Fruit fly (Drosophila melanogaster): ENCODE measurements around the gene spn-D.

Gene spn-D

dm6 chr3R:27135692-27136641, 29.5 kb upstream of the spn-D start (continued):
- peak; percentile 17; the same call in 1 of the 3 replicates for TF ChIP-seq dysf (GFP tag; IDR thresholded peaks at IDR 0.05)
- peak; percentile 12 for TF ChIP-seq CG17802 (tag; optimal IDR thresholded peaks at IDR 0.05)
- TF ChIP-seq NC2β (GFP tag; optimal IDR thresholded peaks at IDR 0.05), result peak; percentile 86
- TF ChIP-seq CG17568 (GFP tag; optimal IDR thresholded peaks at IDR 0.05), result peak; percentile 77
- TF ChIP-seq wor (GFP tag; IDR thresholded peaks at IDR 0.05), result no peak
- TF ChIP-seq onecut (GFP tag; IDR thresholded peaks at IDR 0.05), result peak; percentile 73
- TF ChIP-seq zen2 (GFP tag; IDR thresholded peaks at IDR 0.05; ENCODE audit: partially characterized antibody), result no peak
- peak; percentile 69 for TF ChIP-seq CG14710 (tag; optimal IDR thresholded peaks at IDR 0.05)
- peak; percentile 78 for TF ChIP-seq MTF-1 (GFP tag; optimal IDR thresholded peaks at IDR 0.05; ENCODE audit: borderline replicate concordance)
- no peak for TF ChIP-seq pros (GFP tag; optimal IDR thresholded peaks at IDR 0.05)
- TF ChIP-seq CG15011 (GFP tag; optimal IDR thresholded peaks at IDR 0.05), result peak; percentile 71
- peak; percentile 58 for TF ChIP-seq Atf-2 (GFP tag; optimal IDR thresholded peaks at IDR 0.05)
- peak; percentile 22 for TF ChIP-seq CG10565 (GFP tag; optimal IDR thresholded peaks at IDR 0.05)
- TF ChIP-seq sqz (GFP tag; optimal IDR thresholded peaks at IDR 0.05), result peak; percentile 71
- no peak; the same call in 1 of the 2 replicates for TF ChIP-seq Atf6 (GFP tag; IDR thresholded peaks at IDR 0.05)
- TF ChIP-seq CG11504 (tag; optimal IDR thresholded peaks at IDR 0.05), result peak; percentile 53
- no peak for TF ChIP-seq Sin3A (optimal IDR thresholded peaks at IDR 0.05)
- peak; percentile 76 for TF ChIP-seq CrebB (tag; optimal IDR thresholded peaks at IDR 0.05)
- TF ChIP-seq BtbVII (GFP tag; optimal IDR thresholded peaks at IDR 0.05), result peak; percentile 71
- no peak for TF ChIP-seq wdn (GFP tag; IDR thresholded peaks at IDR 0.05)
- peak; percentile 80 for TF ChIP-seq NC2α (GFP tag; optimal IDR thresholded peaks at IDR 0.05)
- no peak for TF ChIP-seq rib (GFP tag; IDR thresholded peaks at IDR 0.05)
- TF ChIP-seq stwl (tag; optimal IDR thresholded peaks at IDR 0.05), result peak; percentile 38
- peak; percentile 27 for TF ChIP-seq jumu (GFP tag; optimal IDR thresholded peaks at IDR 0.05)
- peak; percentile 66 for TF ChIP-seq CG10462 (GFP tag; optimal IDR thresholded peaks at IDR 0.05)
- no peak for TF ChIP-seq jigr1 (GFP tag; IDR thresholded peaks at IDR 0.05)
- peak; percentile 33 for TF ChIP-seq CG10274 (GFP tag; optimal IDR thresholded peaks at IDR 0.05)
- peak; percentile 66; the same call in 2 of the 3 replicates for TF ChIP-seq so (GFP tag; IDR thresholded peaks at IDR 0.05)
- TF ChIP-seq CG12219 (GFP tag; optimal IDR thresholded peaks at IDR 0.05), result peak; percentile 59
- peak; percentile 43 for TF ChIP-seq CG3065 (GFP tag; optimal IDR thresholded peaks at IDR 0.05)
- TF ChIP-seq pb (GFP tag; optimal IDR thresholded peaks at IDR 0.05), result no peak
- peak; percentile 71 for TF ChIP-seq CG1602 (GFP tag; optimal IDR thresholded peaks at IDR 0.05)
- peak; percentile 28 for TF ChIP-seq CG8388 (GFP tag; optimal IDR thresholded peaks at IDR 0.05)
- TF ChIP-seq vnd (GFP tag; IDR thresholded peaks at IDR 0.05; ENCODE audit: partially characterized antibody), result no peak
- TF ChIP-seq nerfin-1 (tag; optimal IDR thresholded peaks at IDR 0.05), result peak; percentile 56
- peak; percentile 50; the same call in 1 of the 2 replicates for TF ChIP-seq CG10959 (GFP tag; IDR thresholded peaks at IDR 0.05)
- peak; percentile 69 for TF ChIP-seq CG12071 (GFP tag; optimal IDR thresholded peaks at IDR 0.05)
- TF ChIP-seq Side (GFP tag; optimal IDR thresholded peaks at IDR 0.05), result peak; percentile 68
- TF ChIP-seq gcm (GFP tag; optimal IDR thresholded peaks at IDR 0.05), result peak; percentile 53
- peak; percentile 65 for TF ChIP-seq CG18262 (tag; optimal IDR thresholded peaks at IDR 0.05)
- no peak for TF ChIP-seq Ravus (GFP tag; IDR thresholded peaks at IDR 0.05)
- TF ChIP-seq CG34224 (GFP tag; IDR thresholded peaks at IDR 0.05; ENCODE audit: partially characterized antibody), result no peak
- TF ChIP-seq Taf1 (GFP tag; IDR thresholded peaks at IDR 0.05), result no peak
- TF ChIP-seq CG12769 (tag; optimal IDR thresholded peaks at IDR 0.05), result no peak
- TF ChIP-seq tin (GFP tag; optimal IDR thresholded peaks at IDR 0.05), result peak; percentile 13
- TF ChIP-seq CG6765 (GFP tag; optimal IDR thresholded peaks at IDR 0.05), result no peak
- no peak for TF ChIP-seq yki (optimal IDR thresholded peaks at IDR 0.05)
- no peak for TF ChIP-seq Nf-YC (tag; optimal IDR thresholded peaks at IDR 0.05)
- TF ChIP-seq fd3F (GFP tag; optimal IDR thresholded peaks at IDR 0.05), result peak; percentile 62

Measured in whole organism, embryonic.